Fruit fly (Drosophila melanogaster) whole organism, embryonic: ENCODE data around the gene Ykt6.
A peak's percentile ranks its signal among the peaks of the same experiment; 100 is the strongest.

Source experiments
- Adf1 ChIP-seq: fragments of 200-800 bp; sonication (Bioruptor generic); IDR thresholded peaks from 2 replicates; pipeline ENCODE4 v1.3.6; 2022; ENCODE audit warnings: missing biosample characterization, missing genetic modification characterization
- Bteb2 ChIP-seq: fragments of 200-800 bp; sonication (Bioruptor generic); optimal IDR thresholded peaks from 2 replicates; lab custom pipeline; 2016; ENCODE audit warnings: missing biosample characterization, missing genetic modification characterization
- CG11093 ChIP-seq: fragments of 200-800 bp; sonication (Bioruptor generic); IDR thresholded peaks from 3 replicates; pipeline ENCODE4 v1.3.6; 2022; ENCODE audit warnings: missing biosample characterization, missing genetic modification characterization
- CG14710 ChIP-seq: fragments of 200-800 bp; sonication (Bioruptor generic); optimal IDR thresholded peaks from 3 replicates; lab custom pipeline; 2019; ENCODE audit warnings: missing biosample characterization, mild to moderate bottlenecking, missing genetic modification characterization, moderate library complexity
- CG15601 ChIP-seq: fragments of 200-800 bp; sonication (Bioruptor generic); optimal IDR thresholded peaks from 3 replicates; lab custom pipeline; 2019; ENCODE audit warnings: missing biosample characterization, mild to moderate bottlenecking, missing genetic modification characterization, moderate library complexity
- CG16815 ChIP-seq: fragments of 200-800 bp; sonication (Bioruptor generic); optimal IDR thresholded peaks from 3 replicates; lab custom pipeline; 2017; ENCODE audit warnings: missing biosample characterization, mild to moderate bottlenecking, missing genetic modification characterization
- CG17186 ChIP-seq: fragments of 200-800 bp; sonication (Bioruptor generic); optimal IDR thresholded peaks from 3 replicates; lab custom pipeline; 2017; ENCODE audit warnings: missing biosample characterization, missing genetic modification reagents, missing genetic modification characterization
- CG18262 ChIP-seq: fragments of 200-800 bp; optimal IDR thresholded peaks from 3 replicates; lab custom pipeline; 2019; ENCODE audit warnings: missing biosample characterization, mild to moderate bottlenecking, missing genetic modification characterization, moderate library complexity
- CG30020 ChIP-seq: fragments of 200-800 bp; optimal IDR thresholded peaks from 2 replicates; lab custom pipeline; 2019; ENCODE audit warnings: missing biosample characterization, mild to moderate bottlenecking, missing genetic modification characterization, moderate library complexity
- CG31224 ChIP-seq: fragments of 200-800 bp; sonication (Bioruptor generic); IDR thresholded peaks from 2 replicates; pipeline ENCODE4 v1.3.6; 2022; ENCODE audit warnings: missing biosample characterization, missing genetic modification characterization
- CG31365 ChIP-seq: fragments of 200-800 bp; sonication (Bioruptor generic); optimal IDR thresholded peaks from 2 replicates; lab custom pipeline; 2018; ENCODE audit warnings: missing biosample characterization, mild to moderate bottlenecking, missing genetic modification characterization
- CG3163 ChIP-seq: fragments of 200-800 bp; sonication (Bioruptor generic); optimal IDR thresholded peaks from 3 replicates; lab custom pipeline; 2016; ENCODE audit warnings: missing biosample characterization, missing genetic modification characterization
- CG33213 ChIP-seq: fragments of 200-800 bp; sonication (Bioruptor generic); optimal IDR thresholded peaks from 3 replicates; lab custom pipeline; 2016; ENCODE audit warnings: missing biosample characterization, missing genetic modification characterization
- CG3407 ChIP-seq: fragments of 200-800 bp; sonication (Bioruptor generic); optimal IDR thresholded peaks from 2 replicates; lab custom pipeline; 2018; ENCODE audit warnings: missing biosample characterization, mild to moderate bottlenecking, missing genetic modification characterization
- CG34376 ChIP-seq: fragments of 200-800 bp; sonication (Bioruptor generic); optimal IDR thresholded peaks from 2 replicates; lab custom pipeline; 2018; ENCODE audit warnings: missing biosample characterization, mild to moderate bottlenecking, missing genetic modification characterization
- CG4730 ChIP-seq: fragments of 200-800 bp; sonication (Bioruptor generic); IDR thresholded peaks from 2 replicates; pipeline ENCODE4 v1.3.6; 2022; ENCODE audit warnings: missing biosample characterization, missing genetic modification characterization
- CG6854 ChIP-seq: fragments of 200-800 bp; sonication (Bioruptor generic); optimal IDR thresholded peaks from 3 replicates; lab custom pipeline; 2017; ENCODE audit warnings: missing biosample characterization, mild to moderate bottlenecking, missing genetic modification characterization
- CG7786 ChIP-seq: fragments of 200-800 bp; sonication (Bioruptor generic); optimal IDR thresholded peaks from 2 replicates; lab custom pipeline; 2016; ENCODE audit warnings: missing biosample characterization, missing genetic modification characterization
- Dbx ChIP-seq: fragments of 200-800 bp; sonication (Bioruptor generic); IDR thresholded peaks from 3 replicates; pipeline ENCODE4 v1.3.6; 2022; ENCODE audit warnings: missing biosample characterization, missing genetic modification characterization
- Dek ChIP-seq: fragments of 200-800 bp; sonication (Bioruptor generic); optimal IDR thresholded peaks from 3 replicates; lab custom pipeline; 2019; ENCODE audit warnings: missing biosample characterization, mild to moderate bottlenecking, missing genetic modification characterization, moderate library complexity
- H2.0 ChIP-seq: fragments of 200-800 bp; sonication (Bioruptor generic); IDR thresholded peaks from 2 replicates; pipeline ENCODE4 v1.3.6; 2022; ENCODE audit warnings: missing biosample characterization, missing genetic modification characterization
- HLH3B ChIP-seq: fragments of 200-800 bp; sonication (Bioruptor generic); IDR thresholded peaks from 2 replicates; pipeline ENCODE4 v1.3.6; 2022; ENCODE audit warnings: missing biosample characterization, missing genetic modification characterization
- HmgZ ChIP-seq: fragments of 200-800 bp; sonication (Bioruptor generic); optimal IDR thresholded peaks from 2 replicates; lab custom pipeline; 2018; ENCODE audit warnings: missing biosample characterization, mild to moderate bottlenecking, missing genetic modification characterization
- Kr ChIP-seq: fragments of 200-800 bp; sonication (Bioruptor generic); optimal IDR thresholded peaks from 2 replicates; lab custom pipeline; 2017; ENCODE audit warnings: missing biosample characterization, mild to moderate bottlenecking, missing genetic modification characterization
- NFAT ChIP-seq: fragments of 200-800 bp; sonication (Bioruptor generic); IDR thresholded peaks from 2 replicates; pipeline ENCODE4 v1.3.6; 2022; ENCODE audit warnings: missing biosample characterization, missing genetic modification characterization
- Sox100B ChIP-seq: fragments of 200-800 bp; sonication (Bioruptor generic); optimal IDR thresholded peaks from 3 replicates; lab custom pipeline; 2018; ENCODE audit warnings: missing biosample characterization, mild to moderate bottlenecking, missing genetic modification characterization
- Sry-β ChIP-seq: fragments of 200-800 bp; sonication (Bioruptor generic); optimal IDR thresholded peaks from 2 replicates; lab custom pipeline; 2018; ENCODE audit warnings: missing biosample characterization, mild to moderate bottlenecking, missing genetic modification characterization, moderate library complexity
- Sry-δ ChIP-seq: fragments of 200-800 bp; sonication (Bioruptor generic); optimal IDR thresholded peaks from 2 replicates; lab custom pipeline; 2016; ENCODE audit warnings: missing biosample characterization, missing genetic modification characterization
- Tbp ChIP-seq: fragments of >200 bp; optimal IDR thresholded peaks from 2 replicates; lab custom pipeline; 2018; ENCODE audit warnings: missing biosample characterization, missing genetic modification characterization
- YL-1 ChIP-seq: fragments of 200-800 bp; sonication (Bioruptor generic); optimal IDR thresholded peaks from 3 replicates; lab custom pipeline; 2017; ENCODE audit warnings: missing biosample characterization, mild to moderate bottlenecking, missing genetic modification characterization
- ase ChIP-seq: fragments of 200-800 bp; sonication (Bioruptor generic); IDR thresholded peaks from 3 replicates; pipeline ENCODE4 v1.3.6; 2022; ENCODE audit warnings: missing biosample characterization, missing genetic modification characterization
- bsh ChIP-seq, 2 experiments: fragments of 200-800 bp; sonication (Bioruptor generic); optimal IDR thresholded peaks; 2 replicates each; lab custom pipeline; 2017 to 2018; ENCODE audit warnings: mild to moderate bottlenecking in 2 of 2, missing biosample characterization in 2 of 2, missing genetic modification characterization in 2 of 2, moderate library complexity in 1 of 2
- dan ChIP-seq: fragments of 200-800 bp; sonication (Bioruptor generic); IDR thresholded peaks from 2 replicates; pipeline ENCODE4 v1.3.6; 2022; ENCODE audit warnings: missing biosample characterization, missing genetic modification characterization
- en ChIP-seq: fragments of 200-800 bp; sonication (Bioruptor generic); optimal IDR thresholded peaks from 2 replicates; lab custom pipeline; 2016; ENCODE audit warnings: missing biosample characterization, missing genetic modification characterization
- fru ChIP-seq: fragments of >200 bp; optimal IDR thresholded peaks from 2 replicates; lab custom pipeline; 2017
- h ChIP-seq: fragments of >200 bp; optimal IDR thresholded peaks from 2 replicates; lab custom pipeline; 2017
- hb ChIP-seq: fragments of 200-800 bp; sonication (Bioruptor generic); IDR thresholded peaks from 3 replicates; pipeline ENCODE4 v1.3.6; 2022; ENCODE audit warnings: missing biosample characterization, missing genetic modification characterization; ENCODE audit not compliant: partially characterized antibody
- mirr ChIP-seq: fragments of 200-800 bp; sonication (Bioruptor generic); optimal IDR thresholded peaks from 3 replicates; lab custom pipeline; 2018; ENCODE audit warnings: missing biosample characterization, mild to moderate bottlenecking, missing genetic modification characterization
- nerfin-2 ChIP-seq: fragments of 200-800 bp; sonication (Bioruptor generic); IDR thresholded peaks from 2 replicates; pipeline ENCODE4 v1.3.6; 2022; ENCODE audit warnings: missing biosample characterization, missing genetic modification characterization; ENCODE audit not compliant: partially characterized antibody
- nom ChIP-seq: fragments of 200-800 bp; sonication (Bioruptor generic); optimal IDR thresholded peaks from 2 replicates; lab custom pipeline; 2017; ENCODE audit warnings: missing biosample characterization, missing genetic modification characterization, mild to moderate bottlenecking, moderate library complexity, missing genetic modification reagents
- odd ChIP-seq: fragments of 200-800 bp; sonication (Bioruptor generic); optimal IDR thresholded peaks from 2 replicates; lab custom pipeline; 2017; ENCODE audit warnings: missing biosample characterization, mild to moderate bottlenecking, missing genetic modification characterization
- pho ChIP-seq: fragments of 200-800 bp; sonication (Bioruptor generic); optimal IDR thresholded peaks from 2 replicates; lab custom pipeline; 2016; ENCODE audit warnings: missing biosample characterization, missing genetic modification characterization
- prd ChIP-seq, 3 experiments: fragments of >200 bp in 2 of 3; fragments of 200-800 bp in 1 of 3; sonication (Bioruptor generic) in 1 of 3; optimal IDR thresholded peaks in 2 of 3; IDR thresholded peaks in 1 of 3; 2 replicates in 2 of 3; 3 replicates in 1 of 3; pipeline versions ENCODE4 v1.3.6 to Lab custom; 2017 to 2022; ENCODE audit warnings: missing biosample characterization in 1 of 3, missing genetic modification characterization in 1 of 3
- pum ChIP-seq: fragments of 200-800 bp; sonication (Bioruptor generic); optimal IDR thresholded peaks from 2 replicates; lab custom pipeline; 2016; ENCODE audit warnings: missing biosample characterization, missing genetic modification characterization
- sc ChIP-seq, 3 experiments: fragments of >200 bp in 2 of 3; fragments of 200-800 bp in 1 of 3; sonication (Bioruptor generic) in 1 of 3; optimal IDR thresholded peaks; 2 replicates in 2 of 3; 3 replicates in 1 of 3; lab custom pipeline; 2017; ENCODE audit warnings: mild to moderate bottlenecking in 1 of 3, missing biosample characterization in 1 of 3, missing genetic modification characterization in 1 of 3, missing genetic modification reagents in 1 of 3
- slbo ChIP-seq: fragments of 200-800 bp; sonication (Bioruptor generic); IDR thresholded peaks from 2 replicates; pipeline ENCODE4 v1.3.6; 2022; ENCODE audit warnings: missing biosample characterization, missing genetic modification characterization
- tup ChIP-seq: fragments of 200-800 bp; sonication (Bioruptor generic); optimal IDR thresholded peaks from 2 replicates; lab custom pipeline; 2016; ENCODE audit warnings: missing biosample characterization, mild to moderate bottlenecking, missing genetic modification characterization, moderate library complexity
- usp ChIP-seq: fragments of >200 bp; optimal IDR thresholded peaks from 2 replicates; lab custom pipeline; 2017; ENCODE audit warnings: missing biosample characterization, missing genetic modification characterization
- vvl ChIP-seq: fragments of 200-800 bp; sonication (Bioruptor generic); IDR thresholded peaks from 2 replicates; pipeline ENCODE4 v1.3.6; 2022; ENCODE audit warnings: missing biosample characterization, missing genetic modification characterization
- zfh1 ChIP-seq: fragments of 200-800 bp; sonication (Bioruptor generic); IDR thresholded peaks from 3 replicates; pipeline ENCODE4 v1.3.6; 2022; ENCODE audit warnings: missing biosample characterization, missing genetic modification characterization

Gene Ykt6

dm6 chrX:7920081-7920688 lies at the start of gene Ykt6, which contains the start of gene hdm (continued):
- TF ChIP-seq CG11093 (GFP tag; lab: Robert Waterston, UW): peak; percentile 68
- TF ChIP-seq CG3407 (GFP tag; lab: Kevin White, UChicago): no peak
- TF ChIP-seq Sry-δ (GFP tag; lab: Kevin White, UChicago): peak; percentile 98
- TF ChIP-seq YL-1 (GFP tag; lab: Kevin White, UChicago): peak; percentile 57
- no peak for TF ChIP-seq mirr (GFP tag; lab: Kevin White, UChicago)
- peak; percentile 92 for TF ChIP-seq hb (GFP tag; lab: Robert Waterston, UW)
- peak; percentile 80 for TF ChIP-seq pum (GFP tag; lab: Kevin White, UChicago)
- TF ChIP-seq Sox100B (GFP tag; lab: Kevin White, UChicago): no peak
- peak; percentile 58 for TF ChIP-seq en (GFP tag; lab: Kevin White, UChicago)
- TF ChIP-seq CG31224 (GFP tag; lab: Robert Waterston, UW): peak; percentile 66
- TF ChIP-seq nom (GFP tag; lab: Kevin White, UChicago): peak; percentile 7
- TF ChIP-seq pho (GFP tag; lab: Kevin White, UChicago): peak; percentile 76
- peak; percentile 69 for TF ChIP-seq CG18262
- peak; percentile 92 for TF ChIP-seq vvl (GFP tag; lab: Robert Waterston, UW)
- TF ChIP-seq prd (optimal IDR thresholded peaks at IDR 0.05; lab: Kevin White, UChicago): no peak
- peak; percentile 92 for TF ChIP-seq prd (GFP tag; IDR thresholded peaks at IDR 0.05; lab: Robert Waterston, UW)
- TF ChIP-seq fru: no peak
- TF ChIP-seq sc (optimal IDR thresholded peaks at IDR 0.05; lab: Kevin White, UChicago): no peak
- TF ChIP-seq sc (GFP tag; optimal IDR thresholded peaks at IDR 0.05; lab: Kevin White, UChicago): no peak
- no peak for TF ChIP-seq h (lab: Kevin White, UChicago)
- peak; percentile 83 for TF ChIP-seq H2.0
- peak; percentile 73 for TF ChIP-seq CG3163
- TF ChIP-seq dan: no peak
- peak; percentile 79; the same call in 1 of the 2 replicates for TF ChIP-seq NFAT
- no peak for TF ChIP-seq Tbp (GFP tag; lab: Kevin White, UChicago)
- TF ChIP-seq CG14710: peak; percentile 82
- peak; percentile 77 for TF ChIP-seq HLH3B
- TF ChIP-seq slbo: peak; percentile 87
- TF ChIP-seq tup (GFP tag; lab: Kevin White, UChicago): peak; percentile 60
- peak in 1 of 2 experiments; percentile 78 for TF ChIP-seq bsh (GFP tag; optimal IDR thresholded peaks at IDR 0.05; lab: Kevin White, UChicago)
- peak; percentile 60 for TF ChIP-seq Adf1 (GFP tag; lab: Robert Waterston, UW)
- peak; percentile 44 for TF ChIP-seq CG30020 (tag; lab: Kevin White, UChicago)
- TF ChIP-seq Dbx: peak; percentile 87
- TF ChIP-seq CG33213 (GFP tag; lab: Kevin White, UChicago): peak; percentile 72
- TF ChIP-seq odd (GFP tag; lab: Kevin White, UChicago): no peak
- peak; percentile 85 for TF ChIP-seq zfh1
- TF ChIP-seq nerfin-2 (GFP tag; lab: Robert Waterston, UW): peak; percentile 94
- peak; percentile 85 for TF ChIP-seq CG7786 (GFP tag; lab: Kevin White, UChicago)
- TF ChIP-seq Bteb2 (GFP tag; lab: Kevin White, UChicago): peak; percentile 65
- TF ChIP-seq Kr (GFP tag; lab: Kevin White, UChicago): no peak
- TF ChIP-seq CG6854: no peak
- peak; percentile 12 for TF ChIP-seq Sry-β (GFP tag; lab: Kevin White, UChicago)
- TF ChIP-seq CG4730 (GFP tag; lab: Robert Waterston, UW): peak; percentile 77; the same call in 1 of the 2 replicates
- TF ChIP-seq CG34376: peak; percentile 62
- TF ChIP-seq HmgZ (tag; lab: Kevin White, UChicago): peak; percentile 90
- peak; percentile 59 for TF ChIP-seq Dek (tag; lab: Kevin White, UChicago)
- TF ChIP-seq ase (GFP tag; lab: Robert Waterston, UW): peak; percentile 59; the same call in 1 of the 3 replicates
- no peak for TF ChIP-seq usp (GFP tag; lab: Kevin White, UChicago)
- peak; percentile 66 for TF ChIP-seq CG15601 (tag; lab: Kevin White, UChicago)
- TF ChIP-seq CG31365 (tag; lab: Kevin White, UChicago): peak; percentile 36
- TF ChIP-seq CG17186 (GFP tag; lab: Kevin White, UChicago): peak; percentile 90
- TF ChIP-seq CG16815 (GFP tag; lab: Kevin White, UChicago): no peak
